Fruit fly (Drosophila melanogaster): ENCODE data around the gene nol.

DNA sequence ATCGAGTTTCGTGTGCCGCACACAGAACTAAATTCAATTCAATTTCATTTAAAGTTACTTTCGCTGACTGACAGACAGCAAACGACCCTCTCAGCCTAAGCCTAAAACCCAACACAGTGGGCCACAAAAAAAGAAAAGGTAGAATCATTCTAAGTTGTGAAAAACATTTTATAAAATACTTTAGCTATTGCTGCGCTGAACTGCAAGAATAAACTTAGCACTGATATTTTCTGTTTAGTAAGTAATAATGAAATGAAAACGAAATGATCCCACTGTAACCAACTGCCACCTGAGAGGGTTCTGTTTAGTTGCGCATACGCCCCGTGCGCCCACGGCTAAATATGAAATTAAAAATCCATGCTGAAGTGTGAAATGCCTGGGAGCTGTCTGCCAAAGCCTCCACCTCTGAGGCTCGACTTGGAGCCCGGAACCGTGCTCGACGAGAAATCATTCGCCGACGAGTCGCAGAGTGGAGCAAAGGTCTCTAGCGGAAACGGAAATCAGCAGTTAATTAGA, 42.5 kb downstream of the nol start, which contains the start of gene CG14142:
- no peak for TF ChIP-seq psq (optimal IDR thresholded peaks at IDR 0.05)
- TF ChIP-seq Myc (optimal IDR thresholded peaks at IDR 0.05): no peak
- TF ChIP-seq ttk (optimal IDR thresholded peaks at IDR 0.05): no peak

All from Kc167 (cell line).